Fruit fly (Drosophila melanogaster) whole organism, embryonic: Measurements from ENCODE around the gene CG15286.

Source experiments
- Atf3 ChIP-seq: fragments of 200-800 bp; sonication (Bioruptor generic); optimal IDR thresholded peaks from 3 replicates; lab custom pipeline; 2016; ENCODE audit warnings: missing biosample characterization, missing genetic modification characterization
- Blimp-1 ChIP-seq: fragments of 200-800 bp; sonication (Bioruptor generic); optimal IDR thresholded peaks from 3 replicates; lab custom pipeline; 2018; ENCODE audit warnings: missing biosample characterization, missing genetic modification characterization, mild to moderate bottlenecking, moderate library complexity, missing genetic modification reagents
- CG11398 ChIP-seq: fragments of 200-800 bp; sonication (Bioruptor generic); optimal IDR thresholded peaks from 2 replicates; lab custom pipeline; 2016; ENCODE audit warnings: missing biosample characterization, missing genetic modification characterization
- CG11456 ChIP-seq: fragments of 200-800 bp; sonication (Bioruptor generic); IDR thresholded peaks from 3 replicates; pipeline ENCODE4 v1.3.6; 2022; ENCODE audit warnings: missing biosample characterization, missing genetic modification characterization
- CG11560 ChIP-seq: fragments of 200-800 bp; sonication (Bioruptor generic); IDR thresholded peaks from 3 replicates; pipeline ENCODE4 v1.3.6; 2022; ENCODE audit warnings: missing biosample characterization, missing genetic modification characterization
- CG11695 ChIP-seq: fragments of 200-800 bp; sonication (Bioruptor generic); IDR thresholded peaks from 3 replicates; pipeline ENCODE4 v1.3.6; 2022; ENCODE audit warnings: missing biosample characterization, missing genetic modification characterization
- CG12744 ChIP-seq: fragments of 200-800 bp; sonication (Bioruptor generic); optimal IDR thresholded peaks from 2 replicates; lab custom pipeline; 2016; ENCODE audit warnings: missing biosample characterization, missing genetic modification characterization
- CG17328 ChIP-seq: fragments of 200-800 bp; sonication (Bioruptor generic); IDR thresholded peaks from 2 replicates; pipeline ENCODE4 v1.3.6; 2022; ENCODE audit warnings: missing biosample characterization, missing genetic modification characterization
- CG1792 ChIP-seq: fragments of 200-800 bp; sonication (Bioruptor generic); optimal IDR thresholded peaks from 2 replicates; lab custom pipeline; 2016; ENCODE audit warnings: missing biosample characterization, missing genetic modification characterization
- CG2199 ChIP-seq: fragments of 200-800 bp; sonication (Bioruptor generic); IDR thresholded peaks from 3 replicates; pipeline ENCODE4 v1.3.6; 2022; ENCODE audit warnings: missing biosample characterization, missing genetic modification characterization
- CG2712 ChIP-seq: fragments of 200-800 bp; optimal IDR thresholded peaks from 3 replicates; lab custom pipeline; 2019; ENCODE audit warnings: missing biosample characterization, mild to moderate bottlenecking, missing genetic modification characterization, moderate library complexity
- CG30403 ChIP-seq: fragments of 200-800 bp; sonication (Bioruptor generic); optimal IDR thresholded peaks from 3 replicates; lab custom pipeline; 2016; ENCODE audit warnings: missing biosample characterization, missing genetic modification characterization
- CG43689 ChIP-seq: fragments of 200-800 bp; sonication (Bioruptor generic); IDR thresholded peaks from 2 replicates; pipeline ENCODE4 v1.3.6; 2022; ENCODE audit warnings: missing biosample characterization, missing genetic modification characterization
- CG6765 ChIP-seq: fragments of 200-800 bp; sonication (Bioruptor generic); optimal IDR thresholded peaks from 3 replicates; lab custom pipeline; 2017; ENCODE audit warnings: missing biosample characterization, mild to moderate bottlenecking, missing genetic modification characterization
- CG7556 ChIP-seq: fragments of 200-800 bp; sonication (Bioruptor generic); optimal IDR thresholded peaks from 2 replicates; lab custom pipeline; 2017; ENCODE audit warnings: missing biosample characterization, mild to moderate bottlenecking, missing genetic modification characterization
- CG7745 ChIP-seq: fragments of 200-800 bp; sonication (Bioruptor generic); optimal IDR thresholded peaks from 2 replicates; lab custom pipeline; 2018; ENCODE audit warnings: missing biosample characterization, mild to moderate bottlenecking, missing genetic modification characterization, moderate library complexity
- CG8944 ChIP-seq: fragments of 200-800 bp; sonication (Bioruptor generic); optimal IDR thresholded peaks from 3 replicates; lab custom pipeline; 2016; ENCODE audit warnings: missing biosample characterization, missing genetic modification characterization
- CG9817 ChIP-seq: fragments of 200-800 bp; sonication (Bioruptor generic); optimal IDR thresholded peaks from 2 replicates; lab custom pipeline; 2018; ENCODE audit warnings: missing biosample characterization, mild to moderate bottlenecking, missing genetic modification characterization, moderate library complexity
- CrebB ChIP-seq: fragments of 200-800 bp; sonication (Bioruptor generic); optimal IDR thresholded peaks from 3 replicates; lab custom pipeline; 2018; ENCODE audit warnings: missing biosample characterization, mild to moderate bottlenecking, missing genetic modification characterization
- D19B ChIP-seq: fragments of 200-800 bp; sonication (Bioruptor generic); optimal IDR thresholded peaks from 2 replicates; lab custom pipeline; 2017; ENCODE audit warnings: missing biosample characterization, mild to moderate bottlenecking, missing genetic modification characterization
- ERR ChIP-seq: fragments of 200-800 bp; sonication (Bioruptor generic); optimal IDR thresholded peaks from 2 replicates; lab custom pipeline; 2016; ENCODE audit warnings: missing biosample characterization, missing genetic modification characterization
- Eip74EF ChIP-seq, 2 experiments: fragments of 200-800 bp in 1 of 2; fragments of >200 bp in 1 of 2; sonication (Bioruptor generic) in 1 of 2; optimal IDR thresholded peaks; 2 replicates each; lab custom pipeline; 2017 to 2019; ENCODE audit warnings: missing biosample characterization in 2 of 2, missing genetic modification characterization in 2 of 2, mild to moderate bottlenecking in 1 of 2, moderate library complexity in 1 of 2
- Fer3 ChIP-seq: fragments of 200-800 bp; sonication (Bioruptor generic); optimal IDR thresholded peaks from 2 replicates; lab custom pipeline; 2018; ENCODE audit warnings: missing biosample characterization, mild to moderate bottlenecking, missing genetic modification characterization, moderate library complexity
- HLH3B ChIP-seq: fragments of 200-800 bp; sonication (Bioruptor generic); IDR thresholded peaks from 2 replicates; pipeline ENCODE4 v1.3.6; 2022; ENCODE audit warnings: missing biosample characterization, missing genetic modification characterization
- HmgD ChIP-seq: fragments of 200-800 bp; sonication (Bioruptor generic); optimal IDR thresholded peaks from 3 replicates; lab custom pipeline; 2016; ENCODE audit warnings: missing biosample characterization, missing genetic modification characterization
- HmgZ ChIP-seq: fragments of 200-800 bp; sonication (Bioruptor generic); optimal IDR thresholded peaks from 2 replicates; lab custom pipeline; 2018; ENCODE audit warnings: missing biosample characterization, mild to moderate bottlenecking, missing genetic modification characterization
- MESR4 ChIP-seq: fragments of 200-800 bp; sonication (Bioruptor generic); optimal IDR thresholded peaks from 2 replicates; lab custom pipeline; 2018; ENCODE audit warnings: missing biosample characterization, mild to moderate bottlenecking, missing genetic modification characterization, moderate library complexity
- Nf-YA ChIP-seq: fragments of 200-800 bp; sonication (Bioruptor generic); IDR thresholded peaks from 2 replicates; pipeline ENCODE4 v1.3.6; 2022; ENCODE audit warnings: missing biosample characterization, missing genetic modification characterization
- Ssrp ChIP-seq: fragments of 200-800 bp; sonication (Bioruptor generic); optimal IDR thresholded peaks from 2 replicates; lab custom pipeline; 2018; ENCODE audit warnings: missing biosample characterization, mild to moderate bottlenecking, missing genetic modification characterization, moderate library complexity
- Stat92E ChIP-seq, 3 experiments: fragments of >200 bp in 2 of 3; fragments of 200-800 bp in 1 of 3; sonication (Bioruptor generic) in 1 of 3; optimal IDR thresholded peaks; 2 replicates each; lab custom pipeline; 2017 to 2019; ENCODE audit warnings: missing biosample characterization in 3 of 3, missing genetic modification characterization in 3 of 3, mild to moderate bottlenecking in 1 of 3, moderate library complexity in 1 of 3
- abd-A ChIP-seq: fragments of 200-800 bp; sonication (Bioruptor generic); optimal IDR thresholded peaks from 3 replicates; lab custom pipeline; 2019; ENCODE audit warnings: missing biosample characterization, mild to moderate bottlenecking, missing genetic modification characterization, moderate library complexity
- ac ChIP-seq: fragments of 200-800 bp; sonication (Bioruptor generic); optimal IDR thresholded peaks from 3 replicates; lab custom pipeline; 2017; ENCODE audit warnings: missing biosample characterization, mild to moderate bottlenecking, missing genetic modification characterization
- amos ChIP-seq: fragments of 200-800 bp; sonication (Bioruptor generic); IDR thresholded peaks from 2 replicates; pipeline ENCODE4 v1.3.6; 2022; ENCODE audit warnings: missing biosample characterization, missing genetic modification characterization; ENCODE audit not compliant: partially characterized antibody
- ash1 ChIP-seq: fragments of 200-800 bp; sonication (Bioruptor generic); optimal IDR thresholded peaks from 2 replicates; lab custom pipeline; 2018; ENCODE audit warnings: missing biosample characterization, mild to moderate bottlenecking, missing genetic modification characterization
- bowl ChIP-seq: fragments of 200-800 bp; sonication (Bioruptor generic); IDR thresholded peaks from 2 replicates; pipeline ENCODE4 v1.3.6; 2022; ENCODE audit warnings: missing biosample characterization, missing genetic modification characterization
- danr ChIP-seq: fragments of 200-800 bp; sonication (Bioruptor generic); IDR thresholded peaks from 2 replicates; pipeline ENCODE4 v1.3.6; 2022; ENCODE audit warnings: missing biosample characterization, missing genetic modification characterization
- ewg ChIP-seq: fragments of 200-800 bp; sonication (Bioruptor generic); optimal IDR thresholded peaks from 3 replicates; lab custom pipeline; 2017; ENCODE audit warnings: mild to moderate bottlenecking, missing biosample characterization, missing genetic modification reagents, missing genetic modification characterization
- fd3F ChIP-seq: fragments of 200-800 bp; sonication (Bioruptor generic); optimal IDR thresholded peaks from 2 replicates; lab custom pipeline; 2018; ENCODE audit warnings: missing biosample characterization, mild to moderate bottlenecking, missing genetic modification characterization, moderate library complexity
- fru ChIP-seq: fragments of >200 bp; optimal IDR thresholded peaks from 2 replicates; lab custom pipeline; 2017
- ken ChIP-seq: fragments of 200-800 bp; sonication (Bioruptor generic); IDR thresholded peaks from 3 replicates; pipeline ENCODE4 v1.3.6; 2022; ENCODE audit warnings: missing biosample characterization, missing genetic modification characterization
- odd ChIP-seq: fragments of 200-800 bp; sonication (Bioruptor generic); optimal IDR thresholded peaks from 2 replicates; lab custom pipeline; 2017; ENCODE audit warnings: missing biosample characterization, mild to moderate bottlenecking, missing genetic modification characterization
- prd ChIP-seq, 3 experiments: fragments of >200 bp in 2 of 3; fragments of 200-800 bp in 1 of 3; sonication (Bioruptor generic) in 1 of 3; optimal IDR thresholded peaks in 2 of 3; IDR thresholded peaks in 1 of 3; 2 replicates in 2 of 3; 3 replicates in 1 of 3; pipeline versions ENCODE4 v1.3.6 to Lab custom; 2017 to 2022; ENCODE audit warnings: missing biosample characterization in 1 of 3, missing genetic modification characterization in 1 of 3
- ro ChIP-seq: fragments of 200-800 bp; sonication (Bioruptor generic); IDR thresholded peaks from 2 replicates; pipeline ENCODE4 v1.3.6; 2022; ENCODE audit warnings: missing biosample characterization, missing genetic modification characterization
- row ChIP-seq: fragments of 200-800 bp; sonication (Bioruptor generic); IDR thresholded peaks from 3 replicates; pipeline ENCODE4 v1.3.6; 2022; ENCODE audit warnings: missing biosample characterization, missing genetic modification characterization
- seq ChIP-seq: fragments of 200-800 bp; sonication (Bioruptor generic); IDR thresholded peaks from 2 replicates; pipeline ENCODE4 v1.3.6; 2022; ENCODE audit warnings: missing biosample characterization, missing genetic modification characterization
- slbo ChIP-seq: fragments of 200-800 bp; sonication (Bioruptor generic); IDR thresholded peaks from 2 replicates; pipeline ENCODE4 v1.3.6; 2022; ENCODE audit warnings: missing biosample characterization, missing genetic modification characterization
- sr ChIP-seq: fragments of 200-800 bp; sonication (Bioruptor generic); IDR thresholded peaks from 3 replicates; pipeline ENCODE4 v1.3.6; 2022; ENCODE audit warnings: missing biosample characterization, missing genetic modification characterization
- toy ChIP-seq: fragments of 200-800 bp; sonication (Bioruptor generic); IDR thresholded peaks from 2 replicates; pipeline ENCODE4 v1.3.6; 2022; ENCODE audit warnings: missing biosample characterization, missing genetic modification characterization
- twi ChIP-seq: fragments of 200-800 bp; optimal IDR thresholded peaks from 2 replicates; lab custom pipeline; 2019; ENCODE audit warnings: missing biosample characterization, mild to moderate bottlenecking, missing genetic modification characterization, moderate library complexity
- zfh1 ChIP-seq: fragments of 200-800 bp; sonication (Bioruptor generic); IDR thresholded peaks from 3 replicates; pipeline ENCODE4 v1.3.6; 2022; ENCODE audit warnings: missing biosample characterization, missing genetic modification characterization

CG15286 gene

dm6 chr2L:14372254-14372717 lies 34.2 kb downstream of the CG15286 start (continued):
- TF ChIP-seq fru (no peak), Fer3 (peak; percentile 43), row (GFP tag; lab: Robert Waterston, UW) (peak; percentile 86), CG17328 (GFP tag; lab: Robert Waterston, UW) (peak; percentile 78), CG6765 (GFP tag; lab: Kevin White, UChicago) (peak; percentile 9), CG11695 (GFP tag; lab: Robert Waterston, UW) (peak; percentile 81; the same call in 2 of the 3 replicates), sr (no peak), slbo (GFP tag; lab: Robert Waterston, UW) (peak; percentile 86), ewg (GFP tag; lab: Kevin White, UChicago) (peak; percentile 43), seq (GFP tag; lab: Robert Waterston, UW) (peak; percentile 76), Blimp-1 (GFP tag; lab: Kevin White, UChicago) (peak; percentile 26), CG7556 (GFP tag; lab: Kevin White, UChicago) (peak; percentile 80), CG8944 (GFP tag; lab: Kevin White, UChicago) (peak; percentile 53), bowl (GFP tag; lab: Robert Waterston, UW) (peak; percentile 27; the same call in 1 of the 2 replicates), ken (GFP tag; lab: Robert Waterston, UW) (peak; percentile 61; the same call in 1 of the 3 replicates), CG9817 (peak; percentile 68), Nf-YA (GFP tag; lab: Robert Waterston, UW) (0 out of 2 replicates have a peak, but pooled peaks have one; percentile 36), CG7745 (tag; lab: Kevin White, UChicago) (no peak), CG2712 (tag; lab: Kevin White, UChicago) (peak; percentile 50), CG12744 (GFP tag; lab: Kevin White, UChicago) (peak; percentile 42), odd (GFP tag; lab: Kevin White, UChicago) (peak; percentile 34), ash1 (GFP tag; lab: Kevin White, UChicago) (no peak), Stat92E (GFP tag; optimal IDR thresholded peaks at IDR 0.05; lab: Kevin White, UChicago) (no peak), Ssrp (tag; lab: Kevin White, UChicago) (peak; percentile 57), Atf3 (GFP tag; lab: Kevin White, UChicago) (peak; percentile 49), ERR (GFP tag; lab: Kevin White, UChicago) (no peak), HmgD (GFP tag; lab: Kevin White, UChicago) (no peak), prd (optimal IDR thresholded peaks at IDR 0.05; lab: Kevin White, UChicago) (no peak), prd (GFP tag; IDR thresholded peaks at IDR 0.05; lab: Robert Waterston, UW) (peak; percentile 74), ac (GFP tag; lab: Kevin White, UChicago) (no peak), CG11456 (GFP tag; lab: Robert Waterston, UW) (peak; percentile 79; the same call in 2 of the 3 replicates), MESR4 (GFP tag; lab: Kevin White, UChicago) (no peak), CG2199 (GFP tag; lab: Robert Waterston, UW) (peak; percentile 23; the same call in 1 of the 3 replicates), CrebB (tag; lab: Kevin White, UChicago) (peak; percentile 79), amos (GFP tag; lab: Robert Waterston, UW) (no peak), danr (GFP tag; lab: Robert Waterston, UW) (peak; percentile 58; the same call in 1 of the 2 replicates), ro (peak; percentile 42; the same call in 1 of the 2 replicates), Eip74EF (GFP tag; optimal IDR thresholded peaks at IDR 0.05; lab: Kevin White, UChicago) (no peak), HmgZ (tag; lab: Kevin White, UChicago) (peak; percentile 55), D19B (GFP tag; lab: Kevin White, UChicago) (peak; percentile 11), twi (tag; lab: Kevin White, UChicago) (no peak), zfh1 (GFP tag; lab: Robert Waterston, UW) (peak; percentile 82), CG1792 (GFP tag; lab: Kevin White, UChicago) (no peak), CG11560 (peak; percentile 50; the same call in 1 of the 3 replicates), abd-A (peak; percentile 93), HLH3B (GFP tag; lab: Robert Waterston, UW) (peak; percentile 82), fd3F (GFP tag; lab: Kevin White, UChicago) (peak; percentile 70), toy (no peak), CG43689 (peak; percentile 82), CG11398 (GFP tag; lab: Kevin White, UChicago) (peak; percentile 14), CG30403 (GFP tag; lab: Kevin White, UChicago) (peak; percentile 73)
